Fruit fly (Drosophila melanogaster): Measurements from ENCODE around the gene CG5455.

CG5455 gene

DNA sequence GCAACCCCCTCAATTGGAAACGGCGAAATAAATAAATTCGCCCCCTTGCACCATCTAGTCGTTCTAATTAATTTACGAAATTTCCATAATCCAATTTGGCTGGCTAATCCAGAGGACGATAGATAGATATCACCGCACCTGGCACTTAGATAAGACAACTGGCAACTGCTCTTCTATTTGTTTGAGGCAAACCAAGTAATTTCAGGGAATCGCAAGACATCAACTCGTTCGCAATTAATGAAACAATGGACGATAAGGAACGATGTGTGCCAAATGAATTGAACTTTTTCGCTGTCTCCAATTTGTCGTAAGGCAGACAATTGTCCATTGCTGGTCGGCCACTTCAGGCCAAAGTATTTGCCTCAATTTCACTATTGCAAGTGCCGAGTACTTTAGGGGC lies 3.8 kb downstream of the CG5455 start:
- no peak for TF ChIP-seq CG12769 (tag; optimal IDR thresholded peaks at IDR 0.05)
- peak; percentile 52 for TF ChIP-seq exex (tag; optimal IDR thresholded peaks at IDR 0.05)
- TF ChIP-seq mirr (GFP tag; optimal IDR thresholded peaks at IDR 0.05), result peak; percentile 66
- TF ChIP-seq CG6765 (GFP tag; optimal IDR thresholded peaks at IDR 0.05), result no peak
- TF ChIP-seq CG17829 (tag; optimal IDR thresholded peaks at IDR 0.05), result no peak
- TF ChIP-seq her (GFP tag; optimal IDR thresholded peaks at IDR 0.05), result no peak

DNA sequence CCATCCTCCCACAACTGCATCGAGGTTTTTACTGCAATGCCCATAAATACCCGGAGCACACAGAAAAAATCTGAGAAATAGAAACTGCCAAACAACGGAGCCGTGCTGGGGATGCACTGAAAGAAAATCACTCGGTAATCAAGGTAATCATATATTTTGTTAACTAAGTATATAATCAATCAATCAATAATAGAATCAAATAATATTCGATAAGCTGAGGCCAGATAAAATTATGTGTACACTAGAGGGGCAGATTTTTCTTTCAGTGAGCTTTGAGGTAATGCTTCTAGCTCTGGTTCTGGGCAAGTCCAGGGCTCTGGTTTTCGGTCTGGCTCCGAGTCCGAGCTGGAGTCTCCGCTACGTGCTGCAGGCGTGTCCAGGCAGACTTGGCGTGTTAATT lies 16.7 kb downstream of the CG5455 start:
- TF ChIP-seq CG12942 (GFP tag; optimal IDR thresholded peaks at IDR 0.05) (no peak), Ets65A (GFP tag) (peak; percentile 66), NC2α (GFP tag; optimal IDR thresholded peaks at IDR 0.05) (no peak), CG6813 (GFP tag; optimal IDR thresholded peaks at IDR 0.05) (no peak), CG10209 (GFP tag; optimal IDR thresholded peaks at IDR 0.05) (no peak), bab2 (GFP tag; optimal IDR thresholded peaks at IDR 0.05) (no peak)

DNA sequence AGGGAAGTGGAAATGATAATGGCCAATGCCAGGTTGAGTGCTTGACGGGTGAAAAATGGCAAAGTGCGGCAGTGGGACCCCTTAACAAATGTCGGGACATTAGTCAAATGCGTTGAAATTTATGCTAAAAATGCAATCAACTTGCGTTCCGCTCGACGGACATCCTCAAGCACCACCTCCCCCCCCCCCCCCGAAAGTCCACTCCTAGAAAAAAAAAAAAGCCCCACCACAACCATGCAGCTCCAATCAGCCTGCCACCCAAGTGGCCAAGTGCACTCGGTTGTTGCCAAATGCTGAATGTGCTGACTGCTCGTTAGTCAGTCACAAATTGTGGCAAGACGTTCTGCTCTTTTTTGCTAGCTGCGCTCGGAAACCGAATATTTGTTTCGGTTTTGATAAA lies 17.3 kb downstream of the CG5455 start:
- no peak for TF ChIP-seq pan (optimal IDR thresholded peaks at IDR 0.05)
- no peak for TF ChIP-seq pan (GFP tag; optimal IDR thresholded peaks at IDR 0.05 in 1 of 2, IDR thresholded peaks at IDR 0.05 in 1 of 2)
- TF ChIP-seq Hr39 (optimal IDR thresholded peaks at IDR 0.05), result peak; percentile 53

DNA sequence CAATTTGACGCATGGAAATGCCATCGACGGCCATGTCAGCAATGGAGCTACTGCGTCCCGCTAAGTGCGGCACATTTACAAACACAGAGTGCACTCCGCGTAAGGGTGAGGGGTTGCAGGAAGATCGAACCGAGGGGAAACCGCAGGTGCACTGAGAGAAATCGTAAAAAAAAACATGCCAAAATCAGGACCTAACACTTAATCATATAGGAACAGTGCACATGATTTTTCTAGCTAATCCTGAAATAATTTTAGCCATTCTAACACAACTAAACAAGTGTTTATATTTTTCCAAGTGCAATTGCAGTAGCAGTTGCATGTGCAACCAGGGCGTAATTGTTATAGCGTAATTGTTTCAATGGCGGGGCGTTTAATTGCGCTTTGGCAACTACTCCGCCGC lies 17.9 kb downstream of the CG5455 start:
- TF ChIP-seq Ets97D (GFP tag; optimal IDR thresholded peaks at IDR 0.05), result no peak
- TF ChIP-seq Drgx (GFP tag; IDR thresholded peaks at IDR 0.05), result peak; percentile 71

DNA sequence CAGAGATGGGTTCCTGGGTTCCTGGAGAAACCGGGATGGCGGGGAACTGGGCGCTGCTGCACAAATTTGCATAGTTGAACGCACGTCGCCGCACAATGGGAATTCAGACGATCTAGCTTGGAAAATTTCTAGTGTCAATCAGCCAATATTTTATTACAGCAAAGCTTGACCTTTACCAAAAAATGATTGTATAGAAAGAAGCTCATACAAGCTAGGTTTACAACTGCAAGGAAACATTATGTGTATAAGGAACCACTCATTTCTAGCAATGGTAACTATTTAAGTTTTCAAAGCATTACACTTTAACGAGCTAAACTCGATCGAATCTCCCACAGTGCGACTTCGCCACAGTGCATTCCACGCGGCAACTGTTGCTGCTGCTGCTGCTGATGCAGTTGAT lies 19.0 kb downstream of the CG5455 start:
- TF ChIP-seq Drgx (GFP tag; IDR thresholded peaks at IDR 0.05) (0 out of 2 replicates have a peak, but pooled peaks have one; percentile 24), Hr39 (optimal IDR thresholded peaks at IDR 0.05) (no peak)

DNA sequence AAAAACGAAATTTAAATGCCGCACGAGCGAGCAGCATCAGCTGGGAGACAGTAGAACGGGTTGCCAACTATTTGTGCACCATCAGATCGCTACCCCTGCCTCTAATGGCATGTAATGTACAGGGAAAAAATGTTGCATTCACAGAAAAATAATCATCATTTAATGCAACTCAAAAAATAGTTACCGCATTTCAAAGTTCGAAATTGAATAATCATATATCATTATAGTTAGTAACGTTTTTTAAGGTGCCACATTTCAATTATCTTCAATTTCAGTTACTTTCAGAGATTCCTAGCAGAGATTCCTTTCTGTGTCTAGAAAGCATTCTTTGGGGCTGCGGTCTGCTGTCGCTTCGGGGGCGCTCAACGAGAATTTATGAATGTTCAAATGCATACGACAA lies 19.9 kb downstream of the CG5455 start:
- TF ChIP-seq CG10274 (GFP tag; optimal IDR thresholded peaks at IDR 0.05), result no peak
- no peak for TF ChIP-seq CG11560 (tag; IDR thresholded peaks at IDR 0.05)
- no peak for TF ChIP-seq croc (GFP tag; conservative IDR thresholded peaks at IDR 0.05)
- TF ChIP-seq trem (tag; optimal IDR thresholded peaks at IDR 0.05), result no peak
- no peak for TF ChIP-seq Nf-YA (GFP tag; IDR thresholded peaks at IDR 0.05)
- no peak for TF ChIP-seq Aef1 (GFP tag; IDR thresholded peaks at IDR 0.05)
- no peak for TF ChIP-seq fd3F (GFP tag; optimal IDR thresholded peaks at IDR 0.05)
- no peak for TF ChIP-seq ato (GFP tag; IDR thresholded peaks at IDR 0.05; ENCODE audit: partially characterized antibody)
- no peak for TF ChIP-seq Eip74EF (GFP tag; optimal IDR thresholded peaks at IDR 0.05)
- TF ChIP-seq CG14965 (GFP tag; optimal IDR thresholded peaks at IDR 0.05; ENCODE audit: borderline replicate concordance), result no peak
- TF ChIP-seq Bgb (GFP tag; IDR thresholded peaks at IDR 0.05; ENCODE audit: partially characterized antibody), result no peak
- TF ChIP-seq CG17361 (GFP tag; IDR thresholded peaks at IDR 0.05), result no peak
- no peak for TF ChIP-seq psq (GFP tag; optimal IDR thresholded peaks at IDR 0.05)
- TF ChIP-seq CG2202 (tag; optimal IDR thresholded peaks at IDR 0.05), result no peak
- no peak for TF ChIP-seq CG4617 (GFP tag; optimal IDR thresholded peaks at IDR 0.05; ENCODE audit: borderline replicate concordance)
- TF ChIP-seq her (GFP tag; optimal IDR thresholded peaks at IDR 0.05), result no peak
- TF ChIP-seq insv (GFP tag; optimal IDR thresholded peaks at IDR 0.05), result no peak
- TF ChIP-seq Ssrp (tag; optimal IDR thresholded peaks at IDR 0.05), result no peak
